Worm (Caenorhabditis elegans): ENCODE measurements around the gene lipl-5.

DNA sequence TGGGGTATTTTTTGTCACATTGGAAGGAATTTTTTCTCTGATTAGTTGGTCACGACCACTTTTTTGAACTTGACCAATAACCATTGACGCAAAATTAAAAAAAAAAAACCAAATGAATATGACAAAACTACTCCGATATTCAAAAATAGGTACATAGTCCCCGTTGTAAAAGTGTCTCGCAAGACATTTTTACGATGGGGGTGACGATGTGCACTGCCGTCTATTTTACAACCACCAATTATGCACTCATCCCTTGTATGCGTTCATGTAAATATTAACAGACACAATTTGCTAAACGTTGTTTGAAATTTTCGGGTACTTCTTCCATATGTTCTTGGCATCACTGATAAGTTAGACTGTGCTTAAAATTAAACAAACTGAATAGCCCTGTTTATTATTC, 14.2 kb downstream of the lipl-5 start, which contains the start of gene scl-27:
- no peak for TF ChIP-seq blmp-1 (tag; optimal IDR thresholded peaks at IDR 0.05)
- no peak for TF ChIP-seq rnt-1 (tag; optimal IDR thresholded peaks at IDR 0.05)
- TF ChIP-seq nhr-237 (tag; optimal IDR thresholded peaks at IDR 0.05), result no peak
- TF ChIP-seq xbp-1 (tag; optimal IDR thresholded peaks at IDR 0.05), result no peak
- TF ChIP-seq nhr-28 (tag; optimal IDR thresholded peaks at IDR 0.05), result no peak
- no peak for TF ChIP-seq dpl-1 (GFP tag; optimal IDR thresholded peaks at IDR 0.05)
- no peak for TF ChIP-seq pqm-1 (tag; optimal IDR thresholded peaks at IDR 0.05)
- TF ChIP-seq hpl-2 (GFP tag; optimal IDR thresholded peaks at IDR 0.05), result no peak
- no peak for TF ChIP-seq irx-1 (tag; optimal IDR thresholded peaks at IDR 0.05)
- TF ChIP-seq mdl-1 (tag; optimal IDR thresholded peaks at IDR 0.05), result no peak
- TF ChIP-seq nhr-77 (tag; optimal IDR thresholded peaks at IDR 0.05), result no peak
- no peak for TF ChIP-seq ceh-82 (tag; optimal IDR thresholded peaks at IDR 0.05)
- TF ChIP-seq snpc-4 (tag; optimal IDR thresholded peaks at IDR 0.05), result no peak
- TF ChIP-seq elt-2 (tag; optimal IDR thresholded peaks at IDR 0.05), result no peak

All from whole organism, L1 larva.